Fruit fly (Drosophila melanogaster): Measurements from ENCODE around the gene CG10352.

Gene CG10352

DNA sequence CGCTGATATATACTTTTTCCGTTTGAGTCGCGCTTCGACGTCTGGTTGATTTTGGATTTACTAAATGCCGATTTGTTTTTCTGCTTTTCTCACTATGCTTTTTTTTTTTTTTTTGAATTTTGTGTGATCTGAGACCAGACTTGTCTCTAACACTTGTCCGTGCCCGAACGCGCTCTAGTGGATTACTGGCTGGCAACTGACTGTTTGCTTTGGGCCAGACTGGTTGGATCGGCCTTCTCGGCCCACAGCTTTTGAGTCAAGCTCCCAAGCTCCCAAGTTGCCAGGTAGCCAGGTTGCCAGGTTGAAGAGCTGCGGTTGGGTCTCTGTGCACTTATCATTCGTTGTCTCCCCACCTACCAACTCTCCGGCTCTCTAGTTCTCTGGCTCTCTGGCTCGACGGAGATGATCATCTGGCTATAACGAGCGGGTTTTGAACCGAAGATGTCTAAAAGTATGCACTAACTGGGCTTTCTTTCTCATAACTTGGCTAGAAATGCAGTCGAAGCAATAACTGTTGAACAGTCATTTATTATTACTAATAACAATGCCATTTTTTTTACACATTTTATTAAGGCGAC lies 40.2 kb upstream of the CG10352 start, which contains the start of gene pot:
pot (minus strand) TSS at position 205 of the 578 bp plus-strand sequence.
- no peak for TF ChIP-seq HHEX (GFP tag; optimal IDR thresholded peaks at IDR 0.05)
- TF ChIP-seq tup (GFP tag; optimal IDR thresholded peaks at IDR 0.05) = no peak
- TF ChIP-seq Dek (tag; optimal IDR thresholded peaks at IDR 0.05) = no peak
- no peak for TF ChIP-seq CG12299 (tag; optimal IDR thresholded peaks at IDR 0.05)
- no peak for TF ChIP-seq trem (tag; optimal IDR thresholded peaks at IDR 0.05)
- TF ChIP-seq CG11504 (tag; optimal IDR thresholded peaks at IDR 0.05) = no peak
- no peak for TF ChIP-seq CG9437 (GFP tag; optimal IDR thresholded peaks at IDR 0.05)
- TF ChIP-seq zen2 (GFP tag; IDR thresholded peaks at IDR 0.05; ENCODE audit: partially characterized antibody) = no peak
- peak; percentile 7 for TF ChIP-seq nom (GFP tag; optimal IDR thresholded peaks at IDR 0.05)
- TF ChIP-seq psq (GFP tag; optimal IDR thresholded peaks at IDR 0.05) = no peak
- TF ChIP-seq CG17359 (tag; optimal IDR thresholded peaks at IDR 0.05) = no peak
- TF ChIP-seq crol (GFP tag; IDR thresholded peaks at IDR 0.05) = no peak
- peak; percentile 56 to 59 for TF ChIP-seq Trl (optimal IDR thresholded peaks at IDR 0.05)
- no peak for TF ChIP-seq Trl (GFP tag; optimal IDR thresholded peaks at IDR 0.05)
- TF ChIP-seq Poxn (GFP tag; IDR thresholded peaks at IDR 0.05) = no peak
- TF ChIP-seq Jarid2 (GFP tag; optimal IDR thresholded peaks at IDR 0.05) = peak; percentile 39
- TF ChIP-seq CG6689 (GFP tag; IDR thresholded peaks at IDR 0.05) = no peak
- TF ChIP-seq CG7839 (tag; optimal IDR thresholded peaks at IDR 0.05) = no peak
- no peak for TF ChIP-seq CG17568 (GFP tag; optimal IDR thresholded peaks at IDR 0.05)
- no peak for TF ChIP-seq Dll (GFP tag; IDR thresholded peaks at IDR 0.05; ENCODE audit: partially characterized antibody)
- peak; percentile 88 for TF ChIP-seq Sry-β (GFP tag; optimal IDR thresholded peaks at IDR 0.05)
- TF ChIP-seq CG7987 (GFP tag; optimal IDR thresholded peaks at IDR 0.05) = no peak
- 0 out of 2 replicates have a peak, but pooled peaks have one; percentile 14 for TF ChIP-seq Bgb (GFP tag; IDR thresholded peaks at IDR 0.05; ENCODE audit: partially characterized antibody)
- TF ChIP-seq run (tag; optimal IDR thresholded peaks at IDR 0.05) = no peak
- TF ChIP-seq emc (GFP tag; optimal IDR thresholded peaks at IDR 0.05) = no peak
- TF ChIP-seq CG5180 (GFP tag; optimal IDR thresholded peaks at IDR 0.05) = peak; percentile 84
- no peak for TF ChIP-seq Mes4 (GFP tag; optimal IDR thresholded peaks at IDR 0.05)
- no peak for TF ChIP-seq Elba2 (GFP tag; optimal IDR thresholded peaks at IDR 0.05)
- TF ChIP-seq Bteb2 (GFP tag; optimal IDR thresholded peaks at IDR 0.05) = no peak
- TF ChIP-seq h (optimal IDR thresholded peaks at IDR 0.05) = no peak
- TF ChIP-seq MTF-1 (GFP tag; optimal IDR thresholded peaks at IDR 0.05; ENCODE audit: borderline replicate concordance) = no peak
- TF ChIP-seq CG11695 (GFP tag; IDR thresholded peaks at IDR 0.05) = no peak
- TF ChIP-seq CG17385 (GFP tag; optimal IDR thresholded peaks at IDR 0.05) = no peak
- no peak for TF ChIP-seq Hey (tag; optimal IDR thresholded peaks at IDR 0.05)
- peak; percentile 8 for TF ChIP-seq CG10543 (GFP tag; optimal IDR thresholded peaks at IDR 0.05)
- no peak for TF ChIP-seq HmgD (GFP tag; optimal IDR thresholded peaks at IDR 0.05)
- no peak for TF ChIP-seq ci (GFP tag; IDR thresholded peaks at IDR 0.05)
- no peak for TF ChIP-seq CG1647 (GFP tag; optimal IDR thresholded peaks at IDR 0.05)
- no peak for TF ChIP-seq eve (GFP tag; optimal IDR thresholded peaks at IDR 0.05)
- no peak for TF ChIP-seq CG9727 (GFP tag; optimal IDR thresholded peaks at IDR 0.05)
- TF ChIP-seq zfh1 (GFP tag; IDR thresholded peaks at IDR 0.05) = no peak
- no peak for TF ChIP-seq NFAT (GFP tag; IDR thresholded peaks at IDR 0.05)
- no peak for TF ChIP-seq Ada2b (GFP tag; IDR thresholded peaks at IDR 0.05)
- TF ChIP-seq chinmo (GFP tag; IDR thresholded peaks at IDR 0.05; ENCODE audit: partially characterized antibody) = peak; percentile 71; the same call in 2 of the 4 replicates
- TF ChIP-seq CG11398 (GFP tag; optimal IDR thresholded peaks at IDR 0.05) = no peak
- TF ChIP-seq Asciz (GFP tag; optimal IDR thresholded peaks at IDR 0.05) = no peak
- no peak for TF ChIP-seq B-H1 (GFP tag; IDR thresholded peaks at IDR 0.05)
- peak; percentile 84 for TF ChIP-seq CG17612 (GFP tag; IDR thresholded peaks at IDR 0.05)
- TF ChIP-seq CG3847 (GFP tag; IDR thresholded peaks at IDR 0.05) = no peak
- no peak for TF ChIP-seq her (GFP tag; optimal IDR thresholded peaks at IDR 0.05)
- TF ChIP-seq sens (GFP tag) = peak; percentile 41

All from whole organism, embryonic.